Fruit fly (Drosophila melanogaster): Measurements from ENCODE around the gene Cph.

The Cph gene

dm6 chrX:7109793-7110606, 27.5 kb upstream of the Cph start, which contains the start of gene fz4 (continued):
- TF ChIP-seq lov (optimal IDR thresholded peaks at IDR 0.05): no peak
- no peak for TF ChIP-seq lov (GFP tag; IDR thresholded peaks at IDR 0.05)
- TF ChIP-seq CG2712 (tag; optimal IDR thresholded peaks at IDR 0.05): peak; percentile 12
- no peak for TF ChIP-seq jigr1 (GFP tag; IDR thresholded peaks at IDR 0.05)
- TF ChIP-seq Max (GFP tag; optimal IDR thresholded peaks at IDR 0.05): no peak
- TF ChIP-seq kah (GFP tag; optimal IDR thresholded peaks at IDR 0.05): no peak
- no peak for TF ChIP-seq CG2678 (tag; optimal IDR thresholded peaks at IDR 0.05)
- no peak for TF ChIP-seq Mrtf (GFP tag; IDR thresholded peaks at IDR 0.05)
- TF ChIP-seq CG13624 (GFP tag; optimal IDR thresholded peaks at IDR 0.05): peak; percentile 31
- no peak for TF ChIP-seq zfh1 (GFP tag; IDR thresholded peaks at IDR 0.05)
- TF ChIP-seq CG32767 (GFP tag; IDR thresholded peaks at IDR 0.05): peak; percentile 77
- peak; percentile 65 for TF ChIP-seq CG1832 (GFP tag; optimal IDR thresholded peaks at IDR 0.05)
- TF ChIP-seq CG33213 (GFP tag; optimal IDR thresholded peaks at IDR 0.05): no peak
- no peak for TF ChIP-seq grau (tag; optimal IDR thresholded peaks at IDR 0.05)
- no peak for TF ChIP-seq da (GFP tag; optimal IDR thresholded peaks at IDR 0.05)
- peak; percentile 50; the same call in 1 of the 2 replicates for TF ChIP-seq CG2129 (GFP tag; IDR thresholded peaks at IDR 0.05; ENCODE audit: partially characterized antibody)
- no peak for TF ChIP-seq Usf (GFP tag; optimal IDR thresholded peaks at IDR 0.05)
- no peak for TF ChIP-seq hth (optimal IDR thresholded peaks at IDR 0.05)
- TF ChIP-seq Dp (GFP tag; optimal IDR thresholded peaks at IDR 0.05): peak; percentile 88
- no peak for TF ChIP-seq sr (GFP tag; IDR thresholded peaks at IDR 0.05)
- TF ChIP-seq luna (GFP tag; optimal IDR thresholded peaks at IDR 0.05): no peak
- no peak for TF ChIP-seq Xbp1 (GFP tag; optimal IDR thresholded peaks at IDR 0.05)
- no peak for TF ChIP-seq yki (optimal IDR thresholded peaks at IDR 0.05)
- 0 out of 2 replicates have a peak, but pooled peaks have one; percentile 13 for TF ChIP-seq CG8765 (GFP tag; IDR thresholded peaks at IDR 0.05)
- TF ChIP-seq trh (GFP tag; optimal IDR thresholded peaks at IDR 0.05): no peak
- no peak for TF ChIP-seq CG15696 (tag; optimal IDR thresholded peaks at IDR 0.05)
- no peak for TF ChIP-seq HLHmδ (GFP tag; optimal IDR thresholded peaks at IDR 0.05)
- TF ChIP-seq Deaf1 (tag; optimal IDR thresholded peaks at IDR 0.05): peak; percentile 35
- TF ChIP-seq CG11723 (GFP tag; optimal IDR thresholded peaks at IDR 0.05): no peak
- TF ChIP-seq tin (GFP tag; optimal IDR thresholded peaks at IDR 0.05): no peak
- TF ChIP-seq CG3065 (GFP tag; optimal IDR thresholded peaks at IDR 0.05): no peak
- no peak for TF ChIP-seq gce (GFP tag; IDR thresholded peaks at IDR 0.05)
- no peak for TF ChIP-seq rib (GFP tag; IDR thresholded peaks at IDR 0.05)
- TF ChIP-seq odd (GFP tag; optimal IDR thresholded peaks at IDR 0.05): peak; percentile 8
- TF ChIP-seq Rfx (GFP tag; IDR thresholded peaks at IDR 0.05): peak; percentile 22; the same call in 1 of the 2 replicates
- no peak for TF ChIP-seq emc (GFP tag; optimal IDR thresholded peaks at IDR 0.05)
- no peak for TF ChIP-seq CG8944 (GFP tag; optimal IDR thresholded peaks at IDR 0.05)
- TF ChIP-seq CG12391 (tag; optimal IDR thresholded peaks at IDR 0.05): peak; percentile 5
- peak; percentile 52 for TF ChIP-seq CG9932 (GFP tag; IDR thresholded peaks at IDR 0.05)
- no peak for TF ChIP-seq CG9215 (GFP tag; IDR thresholded peaks at IDR 0.05)
- no peak for TF ChIP-seq PHDP (tag; optimal IDR thresholded peaks at IDR 0.05)
- TF ChIP-seq bcd (GFP tag; optimal IDR thresholded peaks at IDR 0.05): peak; percentile 13
- TF ChIP-seq CG31441 (GFP tag; IDR thresholded peaks at IDR 0.05): no peak
- no peak for TF ChIP-seq shn (GFP tag; optimal IDR thresholded peaks at IDR 0.05)
- no peak for TF ChIP-seq lola (GFP tag; optimal IDR thresholded peaks at IDR 0.05)
- TF ChIP-seq pzg (GFP tag; optimal IDR thresholded peaks at IDR 0.05): peak; percentile 63
- TF ChIP-seq al (GFP tag; IDR thresholded peaks at IDR 0.05): no peak
- no peak for TF ChIP-seq Neu2 (GFP tag; optimal IDR thresholded peaks at IDR 0.05; ENCODE audit: borderline replicate concordance)
- TF ChIP-seq C15 (GFP tag; IDR thresholded peaks at IDR 0.05): no peak
- no peak for TF ChIP-seq CG6654 (GFP tag; optimal IDR thresholded peaks at IDR 0.05)
- no peak for TF ChIP-seq az2 (GFP tag; optimal IDR thresholded peaks at IDR 0.05)
